Worm (Caenorhabditis elegans): ENCODE data around the gene K01B6.3.

- no peak for TF ChIP-seq K02D7.2 (tag; optimal IDR thresholded peaks at IDR 0.05)
- TF ChIP-seq nfya-1 (tag; optimal IDR thresholded peaks at IDR 0.05) = no peak
- no peak for TF ChIP-seq F13H6.1 (tag; optimal IDR thresholded peaks at IDR 0.05)
Observed at ce11 chrIII:9299919-9300318, at the start of gene K01B6.3.
